Worm (Caenorhabditis elegans): Measurements from ENCODE around the gene H23L24.4.

DNA sequence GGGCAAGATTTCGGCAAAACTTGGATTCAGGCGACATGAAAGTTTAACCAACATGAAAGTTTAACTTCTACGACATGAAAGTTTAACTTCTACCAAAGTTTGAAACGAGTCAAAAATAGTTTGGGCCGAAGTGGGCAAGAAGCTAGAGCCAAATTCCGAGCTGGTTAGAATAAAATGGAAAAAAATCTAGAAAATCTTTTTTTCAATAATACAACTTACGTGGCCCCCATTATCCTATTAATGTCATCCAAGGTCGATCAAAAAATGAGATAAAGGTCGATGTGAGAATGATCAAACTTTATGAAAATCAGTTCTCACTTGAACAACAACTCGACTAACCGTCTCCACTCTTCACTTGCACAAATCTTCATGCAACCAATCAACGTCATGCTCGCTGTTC, 28.1 kb downstream of the H23L24.4 start, which contains the start of gene F08B4.8:
- no peak for TF ChIP-seq lin-13 (GFP tag; optimal IDR thresholded peaks at IDR 0.05)
- no peak for TF ChIP-seq unc-62 (GFP tag; optimal IDR thresholded peaks at IDR 0.05 in 1 of 2)
- no peak for TF ChIP-seq unc-62 (tag; optimal IDR thresholded peaks at IDR 0.05)
- no peak for TF ChIP-seq nhr-76 (tag; optimal IDR thresholded peaks at IDR 0.05)
- no peak for TF ChIP-seq cey-2 (tag; optimal IDR thresholded peaks at IDR 0.05; ENCODE audit: borderline replicate concordance, insufficient read depth)
- no peak for TF ChIP-seq hlh-30 (tag; optimal IDR thresholded peaks at IDR 0.05; ENCODE audit: insufficient read depth)
- no peak for TF ChIP-seq nhr-28 (tag; optimal IDR thresholded peaks at IDR 0.05)
- no peak for TF ChIP-seq mdl-1 (tag; optimal IDR thresholded peaks at IDR 0.05)
- TF ChIP-seq mep-1 (tag; optimal IDR thresholded peaks at IDR 0.05): no peak
- no peak for TF ChIP-seq pha-4 (GFP tag; IDR thresholded peaks at IDR 0.05)
- no peak for TF ChIP-seq pha-4 (tag; optimal IDR thresholded peaks at IDR 0.05)
- no peak for TF ChIP-seq ZK337.2 (GFP tag; IDR thresholded peaks at IDR 0.05)
- no peak for TF ChIP-seq nhr-77 (tag; optimal IDR thresholded peaks at IDR 0.05)
- no peak for TF ChIP-seq lir-3 (tag; optimal IDR thresholded peaks at IDR 0.05)

All from whole organism, L4 larva.